Worm (Caenorhabditis elegans) whole organism, dauer: ENCODE results near the gene klp-3.

ENCODE experiments used
- unc-62 ChIP-seq: sonication (generic microtip); optimal IDR thresholded peaks from 2 replicates; lab custom pipeline; 2017; ENCODE audit warnings: missing biosample characterization, missing genetic modification reagents, missing genetic modification characterization

Gene klp-3

DNA sequence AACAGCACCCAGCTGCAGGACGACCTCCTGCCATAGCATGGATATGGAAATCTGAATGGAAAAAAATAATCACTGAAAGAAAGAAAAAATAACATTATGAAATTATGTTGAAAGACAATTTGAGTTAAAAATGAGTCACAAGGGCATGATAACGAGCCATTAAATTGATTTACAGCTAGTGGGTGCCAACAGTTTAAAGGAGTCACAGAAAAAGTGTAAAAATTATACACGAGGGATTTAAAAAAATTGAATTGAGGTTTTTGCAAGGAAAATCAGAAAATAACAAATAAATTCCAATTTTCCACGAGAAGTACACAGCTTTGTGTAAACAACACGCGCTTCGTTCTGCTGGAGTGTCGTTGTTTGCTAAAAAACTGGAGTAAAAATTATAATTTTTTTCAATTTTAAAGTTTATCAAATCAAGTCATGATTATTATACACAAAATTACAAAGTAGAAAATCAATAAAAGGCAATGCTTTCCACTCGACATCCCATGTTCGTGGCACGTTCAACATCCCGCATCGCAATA lies 31.8 kb downstream of the klp-3 start, which contains the start of gene T01H3.3:
Gene T01H3.3, minus strand, starts transcription at position 51 of the 530 bp plus-strand sequence.
- no peak for TF ChIP-seq unc-62 (GFP tag; lab: Kevin White, UChicago)

DNA sequence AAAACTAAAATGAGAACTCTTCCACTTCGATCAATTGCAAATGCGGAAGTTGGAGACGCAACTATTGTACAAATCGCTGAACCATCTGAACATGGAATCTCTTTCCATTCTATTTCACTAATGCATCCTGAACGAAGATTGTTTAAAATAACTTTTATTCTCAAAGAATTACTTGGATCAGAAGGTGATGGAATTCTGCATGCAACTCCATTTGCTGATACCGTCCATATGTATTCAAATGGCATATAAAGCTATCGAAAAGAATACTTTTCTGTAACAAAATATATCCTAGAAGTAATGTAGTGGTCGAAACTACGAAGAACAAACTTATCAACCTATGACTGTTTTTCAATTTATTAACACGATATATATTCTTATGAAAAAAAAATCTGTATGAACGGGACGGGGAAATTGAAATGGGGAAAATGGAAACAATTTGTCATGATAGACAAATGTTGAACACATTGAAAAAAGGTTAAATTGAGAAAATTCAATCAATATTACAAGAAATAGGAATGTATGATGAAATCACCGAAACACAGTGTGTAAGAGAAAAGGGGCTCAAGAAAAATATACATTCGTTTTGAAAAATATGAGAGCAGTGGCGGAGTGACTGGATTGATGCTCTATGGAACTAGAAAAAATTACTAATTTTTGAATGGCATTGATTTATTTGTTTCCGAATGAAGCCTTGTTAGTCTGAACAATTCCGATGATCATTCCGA lies 35.8 kb downstream of the klp-3 start, which contains the start of gene T01H3.2:
Gene T01H3.2, minus strand, starts transcription at position 251 of the 725 bp plus-strand sequence.
- TF ChIP-seq unc-62 (GFP tag; lab: Kevin White, UChicago) = no peak

- TF ChIP-seq unc-62 (GFP tag; lab: Kevin White, UChicago) = no peak
Measured at ce11 chrII:7879266-7879718, 37.1 kb downstream of the klp-3 start, which contains the start of the genes vha-4 and T01H3.5. TSS of gene vha-4 (minus strand) at chrII:7879316. TSS of gene T01H3.5 (plus strand) at chrII:7879616.

DNA sequence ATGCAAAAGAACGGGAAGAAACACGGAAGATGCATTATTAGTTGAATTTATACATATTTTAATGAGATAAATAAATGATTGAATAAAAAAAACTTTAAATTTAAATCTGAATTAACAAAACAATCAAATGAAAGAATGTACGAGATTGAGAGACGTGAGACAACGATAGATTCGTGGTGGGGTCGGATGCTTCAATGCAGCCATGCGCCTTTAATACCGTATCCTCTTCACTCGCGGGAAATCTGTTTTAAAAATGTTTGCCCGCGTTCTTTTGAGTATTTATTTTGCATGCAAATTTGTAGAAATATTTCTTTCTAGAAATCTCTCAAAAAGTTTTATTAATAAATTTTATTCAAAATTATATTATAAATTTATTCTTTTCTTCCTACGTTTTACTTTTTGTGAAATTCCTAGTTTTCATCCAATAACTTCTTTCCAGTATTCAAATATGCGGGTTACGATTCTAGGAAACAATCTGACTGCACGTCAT lies 38.3 kb downstream of the klp-3 start, which contains the start of gene perm-1:
Gene perm-1, plus strand, starts transcription at position 440 of the 490 bp plus-strand sequence.
- TF ChIP-seq unc-62 (GFP tag; lab: Kevin White, UChicago) = no peak

- TF ChIP-seq unc-62 (GFP tag; lab: Kevin White, UChicago) = no peak
Measured at ce11 chrII:7884898-7885297, 42.7 kb downstream of the klp-3 start.

ce11 chrII:7887295-7887694 lies 45.1 kb downstream of the klp-3 start:
- TF ChIP-seq unc-62 (GFP tag; lab: Kevin White, UChicago) = no peak

ce11 chrII:7888759-7889158 lies 46.6 kb downstream of the klp-3 start:
- TF ChIP-seq unc-62 (GFP tag; lab: Kevin White, UChicago) = no peak

ce11 chrII:7889321-7889720 lies 47.2 kb downstream of the klp-3 start:
- TF ChIP-seq unc-62 (GFP tag; lab: Kevin White, UChicago) = no peak

DNA sequence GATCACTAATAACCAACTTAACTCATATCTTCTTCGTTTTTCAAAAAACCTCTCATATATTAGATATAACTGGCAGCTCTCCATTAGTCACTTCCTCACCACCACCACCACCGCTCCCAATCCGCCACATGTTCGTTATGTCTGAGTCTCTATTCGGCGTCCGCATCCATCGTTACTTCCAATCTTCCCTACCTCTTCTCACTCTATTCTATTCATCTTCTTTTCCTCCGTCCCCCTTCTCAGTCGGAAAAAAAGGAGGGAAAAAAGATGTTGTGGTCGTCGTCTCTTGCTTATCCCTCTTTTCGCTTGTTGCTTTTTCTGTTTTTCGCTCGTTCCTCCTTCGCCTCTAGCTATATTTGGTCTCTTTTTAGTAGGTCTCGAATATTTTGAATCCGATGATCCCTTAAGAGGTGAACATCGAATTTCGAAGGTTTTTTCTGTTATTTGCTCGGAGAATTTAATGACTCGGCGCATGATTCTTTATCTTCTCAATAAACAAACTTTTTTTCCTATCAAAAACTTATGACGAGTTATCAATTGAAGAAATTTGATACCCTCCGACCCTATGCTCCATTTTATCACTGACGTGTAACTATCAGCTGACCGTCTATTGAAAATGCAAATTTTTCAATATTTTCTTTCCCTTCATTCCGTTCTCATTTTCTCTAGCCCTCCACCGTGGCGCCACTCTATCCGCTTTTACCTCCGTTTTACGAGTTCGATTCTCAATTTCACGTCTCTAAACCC lies 49.9 kb downstream of the klp-3 start:
- TF ChIP-seq unc-62 (GFP tag; lab: Kevin White, UChicago) = no peak

DNA sequence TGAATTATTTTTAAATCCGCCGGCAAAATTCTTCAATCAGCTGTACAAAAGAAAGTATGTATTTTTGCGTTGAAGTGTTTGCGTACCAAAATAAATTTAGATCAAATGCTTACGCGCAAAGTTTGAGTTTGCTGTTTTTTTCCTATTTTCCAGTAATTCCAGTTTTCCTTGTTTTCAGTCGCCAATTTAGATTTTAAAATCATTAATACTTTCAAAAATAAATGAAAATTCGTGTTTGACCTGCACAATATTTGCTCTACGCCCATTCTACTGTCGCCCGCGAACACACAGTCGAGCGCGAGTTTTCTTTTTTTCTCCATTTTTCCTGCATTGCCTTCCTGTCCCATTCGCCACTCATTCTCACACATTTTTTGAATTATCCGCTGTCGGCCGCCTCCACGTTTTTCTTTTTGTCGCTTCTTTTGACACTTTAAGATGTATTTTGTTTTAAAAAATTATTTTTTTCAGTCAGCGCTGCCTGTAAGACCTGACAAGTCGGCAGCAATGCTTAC lies 50.7 kb downstream of the klp-3 start, which contains the start of gene ptc-1:
Gene ptc-1, plus strand, starts transcription at position 462 of the 512 bp plus-strand sequence.
- TF ChIP-seq unc-62 (GFP tag; lab: Kevin White, UChicago) = no peak

DNA sequence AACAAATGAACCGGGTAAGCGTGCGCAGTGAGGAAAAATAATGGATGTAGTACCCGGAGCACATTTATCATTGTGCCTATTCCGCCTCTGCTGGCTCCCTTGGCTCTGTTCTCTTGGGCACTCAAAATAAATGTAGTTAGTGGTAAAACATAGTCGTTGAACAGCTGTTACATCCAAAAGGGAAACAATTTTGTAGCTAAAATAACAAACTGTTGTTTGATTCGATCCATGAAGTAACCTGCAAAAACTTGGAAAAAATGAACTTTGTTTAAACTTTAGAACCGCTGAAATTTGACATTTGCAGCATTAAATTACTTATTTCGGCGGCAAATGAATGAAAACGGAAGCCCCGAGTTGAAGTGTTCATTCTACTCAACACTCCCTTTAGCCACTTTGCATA lies 51.5 kb downstream of the klp-3 start:
- no peak for TF ChIP-seq unc-62 (GFP tag; lab: Kevin White, UChicago)

- TF ChIP-seq unc-62 (GFP tag; lab: Kevin White, UChicago) = no peak
Measured at ce11 chrII:7895190-7895589, 53.0 kb downstream of the klp-3 start.
